Fruit fly (Drosophila melanogaster): Measurements from ENCODE around the gene CG45061.

CG45061 gene

DNA sequence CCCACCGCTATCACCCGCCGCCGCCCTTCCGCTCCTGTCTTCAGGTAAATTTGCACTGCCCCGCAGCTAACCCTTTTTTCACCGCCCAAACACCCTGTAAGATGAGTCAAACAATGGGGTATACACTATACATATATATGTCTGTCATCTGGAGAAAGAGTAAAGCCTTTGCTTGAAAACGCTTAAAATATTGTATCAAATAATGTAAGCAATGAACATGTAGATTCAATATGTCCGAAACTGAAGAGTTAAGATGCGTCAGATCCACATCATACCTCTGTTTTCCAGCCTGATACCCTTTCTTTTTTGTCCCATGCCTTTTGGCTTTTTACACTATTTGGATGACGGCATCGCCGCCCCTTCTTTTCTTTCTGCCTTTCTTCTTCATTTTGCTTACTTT lies 21.3 kb upstream of the CG45061 start:
- TF ChIP-seq HLH106 (tag; optimal IDR thresholded peaks at IDR 0.05) (peak; percentile 66), ey (GFP tag; optimal IDR thresholded peaks at IDR 0.05) (peak; percentile 62), sv (GFP tag; optimal IDR thresholded peaks at IDR 0.05) (no peak), fru (GFP tag; optimal IDR thresholded peaks at IDR 0.05) (peak; percentile 62), woc (GFP tag; optimal IDR thresholded peaks at IDR 0.05) (peak; percentile 27), dmrt93B (GFP tag; optimal IDR thresholded peaks at IDR 0.05) (peak; percentile 1), brk (GFP tag; optimal IDR thresholded peaks at IDR 0.05) (no peak), rgr (GFP tag; optimal IDR thresholded peaks at IDR 0.05) (peak; percentile 64), br (GFP tag; optimal IDR thresholded peaks at IDR 0.05) (peak; percentile 41), CrebA (GFP tag; optimal IDR thresholded peaks at IDR 0.05; ENCODE audit: borderline replicate concordance) (no peak), Abd-B (GFP tag; optimal IDR thresholded peaks at IDR 0.05) (no peak), CG32264 (GFP tag; optimal IDR thresholded peaks at IDR 0.05) (no peak), Mio (GFP tag; optimal IDR thresholded peaks at IDR 0.05) (no peak), Rel (GFP tag; optimal IDR thresholded peaks at IDR 0.05) (no peak), Rel (tag; optimal IDR thresholded peaks at IDR 0.05) (no peak), tai (GFP tag; optimal IDR thresholded peaks at IDR 0.05) (peak; percentile 4), psq (GFP tag; optimal IDR thresholded peaks at IDR 0.05) (peak; percentile 57), Hnf4 (GFP tag; optimal IDR thresholded peaks at IDR 0.05) (peak; percentile 57), h (GFP tag; optimal IDR thresholded peaks at IDR 0.05) (peak; percentile 74), Sp1 (GFP tag; optimal IDR thresholded peaks at IDR 0.05) (peak; percentile 61), foxo (GFP tag; optimal IDR thresholded peaks at IDR 0.05) (peak in 1 of 2 experiments; percentile 68), OdsH (GFP tag; optimal IDR thresholded peaks at IDR 0.05) (peak; percentile 55), Hr83 (GFP tag; optimal IDR thresholded peaks at IDR 0.05; ENCODE audit: poor library complexity, severe bottlenecking) (no peak)

DNA sequence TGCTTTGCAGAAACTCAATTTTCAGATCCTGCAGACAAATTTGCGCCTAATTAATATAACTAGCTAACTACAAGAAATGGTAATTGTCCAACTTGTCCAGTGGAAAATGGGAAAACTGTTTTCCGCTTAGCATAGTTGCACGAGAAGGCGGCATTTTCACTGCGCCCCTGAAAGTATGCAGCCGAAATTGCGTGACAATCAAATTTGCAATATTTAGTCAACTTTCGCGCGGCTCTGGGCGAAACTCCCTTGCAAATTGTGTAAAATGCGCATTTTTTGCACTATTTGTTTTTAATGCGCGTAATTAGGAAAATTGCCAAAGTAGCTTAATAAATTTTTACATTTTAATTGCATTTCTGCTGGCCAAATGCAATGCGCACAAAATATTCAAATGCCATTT lies 18.2 kb upstream of the CG45061 start:
- TF ChIP-seq Myc (optimal IDR thresholded peaks at IDR 0.05) (peak; percentile 58), Hnf4 (GFP tag; optimal IDR thresholded peaks at IDR 0.05) (no peak)

DNA sequence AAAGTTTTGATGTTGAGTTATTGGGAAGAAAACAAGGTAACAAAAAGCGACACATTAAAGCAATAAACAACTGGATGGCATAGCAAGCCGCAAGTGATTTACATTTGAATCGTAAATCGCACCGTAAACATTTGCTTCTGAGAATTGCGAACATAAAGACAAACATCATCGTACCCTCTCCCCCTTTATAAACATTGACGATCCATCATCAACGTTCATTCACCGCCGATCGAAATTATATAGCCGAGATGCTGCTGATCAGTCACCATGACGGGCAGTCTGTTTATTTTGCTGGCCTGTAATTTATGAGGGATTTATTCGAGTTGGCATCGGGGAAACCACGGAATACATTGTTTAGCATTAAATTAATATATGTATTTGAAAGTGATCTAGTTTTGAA lies 13.9 kb upstream of the CG45061 start:
- TF ChIP-seq CG32264 (GFP tag; optimal IDR thresholded peaks at IDR 0.05) (no peak), Rel (GFP tag; optimal IDR thresholded peaks at IDR 0.05) (no peak), Rel (tag; optimal IDR thresholded peaks at IDR 0.05) (peak; percentile 78)

DNA sequence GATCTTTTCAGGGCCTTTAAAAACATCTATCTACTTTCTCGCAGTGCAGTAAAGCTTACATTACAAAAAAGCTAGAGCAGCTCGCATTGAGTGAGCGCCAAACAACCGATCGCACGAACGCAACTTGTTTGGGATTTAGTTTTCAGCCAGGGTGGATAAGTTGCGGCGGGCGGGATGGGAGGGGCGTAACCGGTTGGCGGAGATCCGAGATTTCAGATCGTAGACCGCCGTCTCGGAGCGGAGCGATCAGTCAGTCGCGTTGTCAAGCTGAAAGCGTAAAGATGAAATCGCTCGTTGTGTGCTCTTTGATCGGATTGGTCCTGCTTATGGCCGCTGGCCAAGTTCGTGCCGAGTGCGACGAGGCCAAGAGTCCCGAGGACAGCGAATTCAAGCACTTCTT lies 12.7 kb upstream of the CG45061 start, which contains the start of gene CG9691:
CG9691 (plus strand) TSS at position 222 of the 400 bp plus-strand sequence.
- TF ChIP-seq dmrt93B (GFP tag; optimal IDR thresholded peaks at IDR 0.05) (no peak), psq (GFP tag; optimal IDR thresholded peaks at IDR 0.05) (no peak), jim (GFP tag; optimal IDR thresholded peaks at IDR 0.05) (no peak), h (GFP tag; optimal IDR thresholded peaks at IDR 0.05) (no peak), CrebA (GFP tag; optimal IDR thresholded peaks at IDR 0.05; ENCODE audit: borderline replicate concordance) (no peak), CG9705 (GFP tag; optimal IDR thresholded peaks at IDR 0.05) (no peak), Mio (GFP tag; optimal IDR thresholded peaks at IDR 0.05) (no peak), rgr (GFP tag; optimal IDR thresholded peaks at IDR 0.05) (peak; percentile 1), Abd-B (GFP tag; optimal IDR thresholded peaks at IDR 0.05) (no peak), brk (GFP tag; optimal IDR thresholded peaks at IDR 0.05) (no peak), Hnf4 (GFP tag; optimal IDR thresholded peaks at IDR 0.05) (peak; percentile 8), Rel (GFP tag; optimal IDR thresholded peaks at IDR 0.05) (no peak), Rel (tag; optimal IDR thresholded peaks at IDR 0.05) (no peak), HLH106 (tag; optimal IDR thresholded peaks at IDR 0.05) (peak; percentile 1), Dif (GFP tag; optimal IDR thresholded peaks at IDR 0.05; ENCODE audit: partially characterized antibody) (no peak), sage (GFP tag; optimal IDR thresholded peaks at IDR 0.05) (no peak), pan (optimal IDR thresholded peaks at IDR 0.05) (no peak), N (GFP tag; optimal IDR thresholded peaks at IDR 0.05) (no peak), sv (GFP tag; optimal IDR thresholded peaks at IDR 0.05) (no peak), Hr78 (GFP tag; optimal IDR thresholded peaks at IDR 0.05) (no peak), Sp1 (GFP tag; optimal IDR thresholded peaks at IDR 0.05) (peak; percentile 40), Jra (GFP tag; optimal IDR thresholded peaks at IDR 0.05) (no peak), Vsx2 (GFP tag; optimal IDR thresholded peaks at IDR 0.05; ENCODE audit: partially characterized antibody) (peak; percentile 58), OdsH (GFP tag; optimal IDR thresholded peaks at IDR 0.05) (peak; percentile 17), dsf (GFP tag; optimal IDR thresholded peaks at IDR 0.05; ENCODE audit: borderline replicate concordance) (no peak), tai (GFP tag; optimal IDR thresholded peaks at IDR 0.05) (no peak), ey (GFP tag; optimal IDR thresholded peaks at IDR 0.05) (no peak), usp (GFP tag; optimal IDR thresholded peaks at IDR 0.05) (no peak)
